Fruit fly (Drosophila melanogaster) whole organism, wandering third instar larva: ENCODE data around the gene Klp64D.

Experiments
- Abd-B ChIP-seq: fragments of >200 bp; optimal IDR thresholded peaks from 2 replicates; lab custom pipeline; 2017; ENCODE audit warnings: missing biosample characterization, missing genetic modification characterization
- CG32264 ChIP-seq: fragments of 200-800 bp; sonication (Bioruptor generic); optimal IDR thresholded peaks from 2 replicates; lab custom pipeline; 2016; ENCODE audit warnings: missing biosample characterization, missing genetic modification characterization
- CG9705 ChIP-seq: fragments of 200-800 bp; sonication (Bioruptor generic); optimal IDR thresholded peaks from 2 replicates; lab custom pipeline; 2018; ENCODE audit warnings: missing biosample characterization, mild to moderate bottlenecking, missing genetic modification characterization
- CrebA ChIP-seq: fragments of 200-800 bp; sonication (Bioruptor generic); optimal IDR thresholded peaks from 2 replicates; lab custom pipeline; 2016; ENCODE audit warnings: missing biosample characterization, mild to moderate bottlenecking, missing genetic modification characterization, borderline replicate concordance
- Dfd ChIP-seq: fragments of >200 bp; optimal IDR thresholded peaks from 2 replicates; lab custom pipeline; 2017; ENCODE audit warnings: missing biosample characterization, missing genetic modification characterization
- Dif ChIP-seq: fragments of 200-275, 200-300 bp; sonication (Bioruptor generic); optimal IDR thresholded peaks from 2 replicates; lab custom pipeline; 2018; ENCODE audit warnings: missing biosample characterization, missing genetic modification characterization; ENCODE audit not compliant: partially characterized antibody
- GATAd ChIP-seq: sonication (Bioruptor generic); optimal IDR thresholded peaks from 2 replicates; lab custom pipeline; 2016; ENCODE audit warnings: missing biosample characterization, missing genetic modification characterization
- HLH106 ChIP-seq: fragments of 200-800 bp; optimal IDR thresholded peaks from 3 replicates; lab custom pipeline; 2019; ENCODE audit warnings: missing biosample characterization, mild to moderate bottlenecking, missing genetic modification characterization, moderate library complexity
- Hnf4 ChIP-seq: fragments of 200-800 bp; sonication (Bioruptor generic); optimal IDR thresholded peaks from 2 replicates; lab custom pipeline; 2016; ENCODE audit warnings: missing biosample characterization, mild to moderate bottlenecking, missing genetic modification characterization
- Hr83 ChIP-seq: fragments of 200-300 bp; sonication (Bioruptor generic); optimal IDR thresholded peaks from 2 replicates; lab custom pipeline; 2016; ENCODE audit warnings: missing biosample characterization, mild to moderate bottlenecking, missing genetic modification characterization, moderate library complexity; ENCODE audit not compliant: poor library complexity, severe bottlenecking
- Jra ChIP-seq: sonication (Bioruptor generic); optimal IDR thresholded peaks from 2 replicates; lab custom pipeline; 2016; ENCODE audit warnings: missing biosample characterization, missing genetic modification characterization
- Mio ChIP-seq: sonication (Bioruptor generic); optimal IDR thresholded peaks from 2 replicates; lab custom pipeline; 2016; ENCODE audit warnings: missing biosample characterization, missing genetic modification characterization
- N ChIP-seq: fragments of >200 bp; optimal IDR thresholded peaks from 2 replicates; lab custom pipeline; 2018; ENCODE audit warnings: missing biosample characterization, missing external identifiers, missing genetic modification characterization
- OdsH ChIP-seq: fragments of 200-800 bp; sonication (Bioruptor generic); optimal IDR thresholded peaks from 2 replicates; lab custom pipeline; 2016; ENCODE audit warnings: missing biosample characterization, mild to moderate bottlenecking, missing genetic modification characterization
- Rel ChIP-seq, 2 experiments: fragments of 200-800 bp; sonication (Bioruptor generic) in 1 of 2; optimal IDR thresholded peaks; 2 replicates in 1 of 2; 3 replicates in 1 of 2; lab custom pipeline; 2016 to 2019; ENCODE audit warnings: mild to moderate bottlenecking in 2 of 2, missing biosample characterization in 2 of 2, missing genetic modification characterization in 2 of 2, moderate library complexity in 1 of 2
- Sp1 ChIP-seq: fragments of 200-800 bp; sonication (Bioruptor generic); optimal IDR thresholded peaks from 3 replicates; lab custom pipeline; 2019; ENCODE audit warnings: missing biosample characterization, mild to moderate bottlenecking, missing genetic modification characterization, moderate library complexity
- Vsx2 ChIP-seq: fragments of 200-300, 225-300 bp; sonication (Bioruptor generic); optimal IDR thresholded peaks from 2 replicates; lab custom pipeline; 2018; ENCODE audit warnings: missing biosample characterization, missing genetic modification characterization; ENCODE audit not compliant: partially characterized antibody
- br ChIP-seq: fragments of 200-800 bp; sonication (Bioruptor generic); optimal IDR thresholded peaks from 2 replicates; lab custom pipeline; 2016; ENCODE audit warnings: missing biosample characterization, missing genetic modification characterization
- brk ChIP-seq: fragments of 200-800 bp; sonication (Bioruptor generic); optimal IDR thresholded peaks from 2 replicates; lab custom pipeline; 2016; ENCODE audit warnings: missing biosample characterization, mild to moderate bottlenecking, missing genetic modification characterization
- dl ChIP-seq, 2 experiments: fragments of 175-275, 200-275 bp in 1 of 2; fragments of 200-275 bp in 1 of 2; sonication (Bioruptor generic); optimal IDR thresholded peaks; lab custom pipeline; 2018; ENCODE audit warnings: mild to moderate bottlenecking in 2 of 2, missing biosample characterization in 2 of 2, missing genetic modification characterization in 2 of 2, moderate library complexity in 2 of 2; ENCODE audit not compliant: partially characterized antibody in 2 of 2, insufficient read depth in 1 of 2
- dmrt93B ChIP-seq: fragments of 200-800 bp; sonication (Bioruptor generic); optimal IDR thresholded peaks from 2 replicates; lab custom pipeline; 2018; ENCODE audit warnings: missing biosample characterization, mild to moderate bottlenecking, missing genetic modification characterization
- dsf ChIP-seq: sonication (Bioruptor generic); optimal IDR thresholded peaks from 2 replicates; lab custom pipeline; 2016; ENCODE audit warnings: missing biosample characterization, missing genetic modification characterization, borderline replicate concordance
- ey ChIP-seq: fragments of 200-800 bp; sonication (Bioruptor generic); optimal IDR thresholded peaks from 2 replicates; lab custom pipeline; 2016; ENCODE audit warnings: missing biosample characterization, missing genetic modification characterization
- foxo ChIP-seq, 2 experiments: fragments of 200-800 bp; sonication (Bioruptor generic); optimal IDR thresholded peaks; 2 replicates in 1 of 2; 3 replicates in 1 of 2; lab custom pipeline; 2016 to 2017; ENCODE audit warnings: missing biosample characterization in 2 of 2, missing genetic modification characterization in 2 of 2
- fru ChIP-seq: fragments of 200-800 bp; sonication (Bioruptor generic); optimal IDR thresholded peaks from 3 replicates; lab custom pipeline; 2016; ENCODE audit warnings: missing biosample characterization, mild to moderate bottlenecking, missing genetic modification characterization
- h ChIP-seq: fragments of 200-800 bp; sonication (Bioruptor generic); optimal IDR thresholded peaks from 3 replicates; lab custom pipeline; 2016; ENCODE audit warnings: missing biosample characterization, mild to moderate bottlenecking, missing genetic modification characterization
- jim ChIP-seq: fragments of 175-275, 200-325 bp; sonication (Bioruptor generic); optimal IDR thresholded peaks from 2 replicates; lab custom pipeline; 2016; ENCODE audit warnings: missing biosample characterization, mild to moderate bottlenecking, missing genetic modification characterization
- lola ChIP-seq: fragments of >200 bp; optimal IDR thresholded peaks from 2 replicates; lab custom pipeline; 2017; ENCODE audit warnings: missing biosample characterization, missing genetic modification characterization
- pan ChIP-seq: fragments of >200 bp; optimal IDR thresholded peaks from 2 replicates; lab custom pipeline; 2017
- psq ChIP-seq: fragments of 200-800 bp; sonication (Bioruptor generic); optimal IDR thresholded peaks from 3 replicates; lab custom pipeline; 2017; ENCODE audit warnings: missing biosample characterization, mild to moderate bottlenecking, missing genetic modification characterization, moderate library complexity
- rgr ChIP-seq: fragments of 200-800 bp; sonication (Bioruptor generic); optimal IDR thresholded peaks from 3 replicates; lab custom pipeline; 2016; ENCODE audit warnings: missing biosample characterization, mild to moderate bottlenecking, missing genetic modification characterization
- sage ChIP-seq: fragments of 200-800 bp; sonication (Bioruptor generic); optimal IDR thresholded peaks from 2 replicates; lab custom pipeline; 2016; ENCODE audit warnings: missing biosample characterization, mild to moderate bottlenecking, missing genetic modification characterization
- sv ChIP-seq: fragments of 200-800 bp; sonication (Bioruptor generic); optimal IDR thresholded peaks from 3 replicates; lab custom pipeline; 2016; ENCODE audit warnings: missing biosample characterization, missing genetic modification characterization
- tai ChIP-seq: sonication (Bioruptor generic); optimal IDR thresholded peaks from 2 replicates; lab custom pipeline; 2016; ENCODE audit warnings: missing biosample characterization, missing genetic modification characterization
- usp ChIP-seq: fragments of >200 bp; optimal IDR thresholded peaks from 2 replicates; lab custom pipeline; 2017; ENCODE audit warnings: missing biosample characterization, missing genetic modification characterization
- woc ChIP-seq: sonication (Bioruptor generic); optimal IDR thresholded peaks from 2 replicates; lab custom pipeline; 2016; ENCODE audit warnings: missing biosample characterization, mild to moderate bottlenecking, missing genetic modification characterization

The Klp64D gene

DNA sequence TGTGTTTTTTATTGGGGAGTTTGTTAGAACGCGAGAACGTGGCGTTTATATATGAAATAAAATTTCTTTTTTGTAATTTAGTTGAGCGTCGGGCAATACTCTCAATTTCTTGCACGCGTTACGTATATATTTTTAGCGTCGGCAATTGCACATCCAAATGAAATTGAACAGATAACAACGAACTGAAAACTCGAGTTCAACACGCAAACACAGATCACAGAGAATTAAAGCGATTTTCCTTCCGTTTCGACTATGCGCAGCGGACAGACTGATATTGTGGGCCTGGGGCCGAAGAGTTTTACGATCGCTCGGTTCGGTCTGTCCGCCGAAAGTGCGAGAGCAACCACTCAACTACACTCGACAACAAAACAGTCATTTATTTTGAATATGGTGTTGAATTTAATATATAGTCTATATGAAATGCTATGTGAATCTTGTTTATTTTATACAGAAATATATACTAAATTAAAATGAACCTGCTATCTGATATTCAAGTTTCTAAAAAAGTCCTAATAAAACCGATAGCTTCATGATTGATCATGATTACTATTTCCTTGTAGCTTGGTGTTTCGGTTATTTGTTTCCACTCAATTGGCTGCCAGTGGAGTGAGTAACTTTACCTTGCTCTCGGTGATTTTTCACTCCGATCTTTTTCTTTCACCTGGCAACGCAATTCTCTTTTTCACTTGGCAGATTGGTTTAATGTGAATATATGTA is 4.0 kb downstream of the Klp64D start, which contains the start of gene CG46456 (continued):
- peak; percentile 89 for TF ChIP-seq Hnf4 (GFP tag; lab: Kevin White, UChicago)

- TF ChIP-seq GATAd (GFP tag; lab: Kevin White, UChicago) (no peak), OdsH (GFP tag; lab: Kevin White, UChicago) (no peak), Abd-B (GFP tag; lab: Kevin White, UChicago) (no peak), psq (GFP tag; lab: Kevin White, UChicago) (no peak), Dif (GFP tag; lab: Kevin White, UChicago) (no peak), lola (GFP tag; lab: Kevin White, UChicago) (no peak), h (GFP tag; lab: Kevin White, UChicago) (no peak), N (GFP tag; lab: Kevin White, UChicago) (no peak), dl (GFP tag; optimal IDR thresholded peaks at IDR 0.05; lab: Kevin White, UChicago; ENCODE audit: insufficient read depth in 1 of 2, partially characterized antibody in 2 of 2) (no peak), dmrt93B (GFP tag; lab: Kevin White, UChicago) (no peak), dsf (GFP tag; lab: Kevin White, UChicago) (no peak), br (GFP tag; lab: Kevin White, UChicago) (no peak), Hnf4 (GFP tag; lab: Kevin White, UChicago) (no peak)
Measured at dm6 chr3L:5354472-5354871, 4.7 kb downstream of the Klp64D start.

- TF ChIP-seq usp, result no peak
- TF ChIP-seq Dfd, result no peak
- no peak for TF ChIP-seq Rel (GFP tag; optimal IDR thresholded peaks at IDR 0.05; lab: Kevin White, UChicago)
- TF ChIP-seq Rel (tag; optimal IDR thresholded peaks at IDR 0.05; lab: Kevin White, UChicago), result peak; percentile 85
- TF ChIP-seq lola (GFP tag; lab: Kevin White, UChicago), result no peak
- TF ChIP-seq Hnf4 (GFP tag; lab: Kevin White, UChicago), result peak; percentile 46
- no peak for TF ChIP-seq woc (GFP tag; lab: Kevin White, UChicago)
- no peak for TF ChIP-seq ey (GFP tag; lab: Kevin White, UChicago)
- no peak for TF ChIP-seq HLH106 (tag; lab: Kevin White, UChicago)
- no peak for TF ChIP-seq Hr83 (GFP tag; lab: Kevin White, UChicago)
- no peak for TF ChIP-seq CrebA (GFP tag; lab: Kevin White, UChicago)
- no peak for TF ChIP-seq CG32264 (GFP tag; lab: Kevin White, UChicago)
- TF ChIP-seq, all 38 proteins: peak for 2
Measured at dm6 chr3L:5353484-5354056, 5.6 kb downstream of the Klp64D start.

DNA sequence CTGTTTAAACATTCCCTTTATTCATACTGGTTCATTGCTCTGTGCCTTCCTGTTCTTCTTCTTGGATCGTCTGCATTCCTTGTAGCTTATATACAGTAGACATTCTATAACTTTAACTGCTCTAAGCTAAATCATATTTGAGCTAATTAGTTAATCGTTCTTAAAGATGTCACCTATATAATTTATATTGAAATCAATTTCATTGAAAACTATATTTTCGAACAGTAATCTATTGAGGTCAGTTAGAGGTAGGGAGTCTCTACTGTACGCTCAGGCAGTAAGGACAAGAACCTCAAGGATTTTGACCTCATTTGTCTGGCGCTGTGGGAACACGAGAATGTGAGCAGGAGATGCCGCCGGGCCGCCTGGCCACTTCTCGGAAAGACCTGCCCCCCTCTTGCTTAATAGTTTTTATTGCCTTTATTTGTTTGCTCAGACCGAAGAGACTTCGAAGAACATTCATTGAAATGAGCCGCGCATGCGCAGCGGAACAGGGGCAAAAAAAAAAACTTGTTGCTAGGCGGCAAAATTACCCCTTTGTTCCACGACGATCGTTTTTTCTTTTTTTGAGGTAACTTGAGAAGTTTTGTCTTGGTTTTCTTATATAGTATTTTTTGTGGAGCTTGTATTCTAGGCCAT is 6.4 kb downstream of the Klp64D start:
- TF ChIP-seq Hr83 (GFP tag; lab: Kevin White, UChicago) (no peak), CG32264 (GFP tag; lab: Kevin White, UChicago) (no peak), Vsx2 (GFP tag; lab: Kevin White, UChicago) (no peak), Sp1 (GFP tag; lab: Kevin White, UChicago) (peak; percentile 67), ey (GFP tag; lab: Kevin White, UChicago) (peak; percentile 79), dmrt93B (GFP tag; lab: Kevin White, UChicago) (peak; percentile 18), dl (GFP tag; optimal IDR thresholded peaks at IDR 0.05; lab: Kevin White, UChicago; ENCODE audit: insufficient read depth in 1 of 2, partially characterized antibody in 2 of 2) (no peak), HLH106 (tag; lab: Kevin White, UChicago) (peak; percentile 80), rgr (peak; percentile 74), Dif (GFP tag; lab: Kevin White, UChicago) (no peak), lola (GFP tag; lab: Kevin White, UChicago) (no peak), foxo (GFP tag; optimal IDR thresholded peaks at IDR 0.05; lab: Kevin White, UChicago) (peak in 1 of 2 experiments; percentile 85), woc (GFP tag; lab: Kevin White, UChicago) (peak; percentile 5), CrebA (GFP tag; lab: Kevin White, UChicago) (no peak), N (GFP tag; lab: Kevin White, UChicago) (no peak), OdsH (GFP tag; lab: Kevin White, UChicago) (peak; percentile 81), CG9705 (GFP tag; lab: Kevin White, UChicago) (peak; percentile 59), jim (no peak), tai (GFP tag; lab: Kevin White, UChicago) (peak; percentile 41), Rel (GFP tag; optimal IDR thresholded peaks at IDR 0.05; lab: Kevin White, UChicago) (no peak), Rel (tag; optimal IDR thresholded peaks at IDR 0.05; lab: Kevin White, UChicago) (no peak), brk (GFP tag; lab: Kevin White, UChicago) (peak; percentile 68), Abd-B (GFP tag; lab: Kevin White, UChicago) (no peak), br (GFP tag; lab: Kevin White, UChicago) (peak; percentile 67), psq (GFP tag; lab: Kevin White, UChicago) (peak; percentile 71), Dfd (no peak), usp (no peak), pan (lab: Kevin White, UChicago) (no peak), Jra (GFP tag; lab: Kevin White, UChicago) (peak; percentile 43), sage (GFP tag; lab: Kevin White, UChicago) (peak; percentile 64), sv (no peak), Mio (GFP tag; lab: Kevin White, UChicago) (no peak), h (GFP tag; lab: Kevin White, UChicago) (peak; percentile 81), fru (GFP tag; lab: Kevin White, UChicago) (peak; percentile 84)
